Worm (Caenorhabditis elegans): ENCODE data around the gene sng-1.

DNA sequence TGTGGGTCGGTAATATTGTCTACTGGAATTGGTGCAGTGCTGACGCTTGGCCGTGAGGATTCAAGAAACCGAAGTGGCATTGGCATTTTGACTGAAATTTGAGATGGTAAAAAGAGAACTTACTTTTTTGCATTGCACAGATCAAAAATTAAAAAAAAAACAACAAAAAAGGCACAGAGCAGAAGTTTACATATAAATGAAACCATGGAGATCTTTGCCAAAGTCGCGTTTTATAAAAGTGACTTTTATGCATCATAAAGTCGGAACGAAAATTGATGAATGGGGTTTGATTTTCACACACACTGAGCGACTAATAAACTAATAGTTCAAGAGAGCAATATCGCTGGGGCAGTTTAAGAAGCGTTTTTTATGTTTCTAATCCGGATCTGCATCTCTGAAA, 5.1 kb upstream of the sng-1 start, which contains the start of gene T08A9.13:
- no peak for TF ChIP-seq snpc-4 (tag; optimal IDR thresholded peaks at IDR 0.05)
- no peak for TF ChIP-seq ceh-28 (tag; optimal IDR thresholded peaks at IDR 0.05)
- no peak for TF ChIP-seq lin-39 (tag; optimal IDR thresholded peaks at IDR 0.05)
- no peak for TF ChIP-seq fos-1 (tag; optimal IDR thresholded peaks at IDR 0.05)
- TF ChIP-seq nhr-25 (tag; optimal IDR thresholded peaks at IDR 0.05) = no peak
- no peak for TF ChIP-seq sea-2 (GFP tag; optimal IDR thresholded peaks at IDR 0.05)
- TF ChIP-seq R02D3.7 (tag; optimal IDR thresholded peaks at IDR 0.05) = no peak
- no peak for TF ChIP-seq jun-1 (tag; optimal IDR thresholded peaks at IDR 0.05)
- TF ChIP-seq nhr-237 (tag; optimal IDR thresholded peaks at IDR 0.05) = no peak
- TF ChIP-seq mdl-1 (tag; optimal IDR thresholded peaks at IDR 0.05) = no peak
- TF ChIP-seq elt-1 (tag; optimal IDR thresholded peaks at IDR 0.05) = no peak
- no peak for TF ChIP-seq tbx-2 (tag; optimal IDR thresholded peaks at IDR 0.05)
- TF ChIP-seq ama-1 (optimal IDR thresholded peaks at IDR 0.05) = no peak
